Worm (Caenorhabditis elegans): ENCODE measurements around the gene inx-18.

The inx-18 gene

ce11 chrIV:630598-630997 is 24.4 kb downstream of the inx-18 start:
- TF ChIP-seq tbx-2 (tag; optimal IDR thresholded peaks at IDR 0.05) (no peak), sox-4 (tag; optimal IDR thresholded peaks at IDR 0.05) (no peak), sox-2 (GFP tag; IDR thresholded peaks at IDR 0.05) (no peak), eyg-1 (tag; optimal IDR thresholded peaks at IDR 0.05) (no peak), pag-3 (tag; optimal IDR thresholded peaks at IDR 0.05; ENCODE audit: borderline replicate concordance) (no peak), dve-1 (tag; optimal IDR thresholded peaks at IDR 0.05) (no peak), C38D4.7 (GFP tag; optimal IDR thresholded peaks at IDR 0.05) (no peak), ttx-3 (tag; optimal IDR thresholded peaks at IDR 0.05) (no peak), unc-42 (tag; optimal IDR thresholded peaks at IDR 0.05) (no peak), pha-2 (tag; optimal IDR thresholded peaks at IDR 0.05) (no peak), pha-4 (tag; optimal IDR thresholded peaks at IDR 0.05) (no peak), sdc-2 (tag; optimal IDR thresholded peaks at IDR 0.05) (no peak), unc-3 (GFP tag; conservative IDR thresholded peaks at IDR 0.05) (no peak), unc-3 (tag; optimal IDR thresholded peaks at IDR 0.05) (no peak), ceh-19 (GFP tag; optimal IDR thresholded peaks at IDR 0.05) (no peak), ceh-24 (tag; optimal IDR thresholded peaks at IDR 0.05) (no peak), mec-3 (tag; optimal IDR thresholded peaks at IDR 0.05; ENCODE audit: borderline replicate concordance) (no peak), elt-4 (tag; optimal IDR thresholded peaks at IDR 0.05) (no peak)

ce11 chrIV:631869-632268 is 25.7 kb downstream of the inx-18 start:
- TF ChIP-seq syd-9 (tag; optimal IDR thresholded peaks at IDR 0.05): no peak
- TF ChIP-seq K09A11.1 (tag; optimal IDR thresholded peaks at IDR 0.05; ENCODE audit: insufficient read depth): no peak
- no peak for TF ChIP-seq ceh-19 (GFP tag; optimal IDR thresholded peaks at IDR 0.05)
- TF ChIP-seq ama-1 (optimal IDR thresholded peaks at IDR 0.05): no peak
- TF ChIP-seq pax-1 (tag; optimal IDR thresholded peaks at IDR 0.05): no peak
- TF ChIP-seq ceh-31 (tag; optimal IDR thresholded peaks at IDR 0.05): no peak
- no peak for TF ChIP-seq C08G9.2 (tag; optimal IDR thresholded peaks at IDR 0.05)
- no peak for TF ChIP-seq hlh-8 (tag; optimal IDR thresholded peaks at IDR 0.05)
- TF ChIP-seq hlh-13 (GFP tag; optimal IDR thresholded peaks at IDR 0.05): no peak
- TF ChIP-seq ceh-34 (tag; optimal IDR thresholded peaks at IDR 0.05): no peak

ce11 chrIV:633565-633964 is 27.4 kb downstream of the inx-18 start:
- TF ChIP-seq C08G9.2 (tag; optimal IDR thresholded peaks at IDR 0.05): no peak
- no peak for TF ChIP-seq gmeb-2 (tag; optimal IDR thresholded peaks at IDR 0.05)
- no peak for TF ChIP-seq ceh-9 (tag; optimal IDR thresholded peaks at IDR 0.05)
- no peak for TF ChIP-seq madf-2 (tag; optimal IDR thresholded peaks at IDR 0.05)
- TF ChIP-seq unc-3 (GFP tag; conservative IDR thresholded peaks at IDR 0.05): no peak
- no peak for TF ChIP-seq unc-3 (tag; optimal IDR thresholded peaks at IDR 0.05)
- TF ChIP-seq ama-1 (optimal IDR thresholded peaks at IDR 0.05): no peak
- no peak for TF ChIP-seq zip-5 (tag; optimal IDR thresholded peaks at IDR 0.05)
- TF ChIP-seq ceh-19 (GFP tag; optimal IDR thresholded peaks at IDR 0.05): no peak
- no peak for TF ChIP-seq ceh-45 (GFP tag; IDR thresholded peaks at IDR 0.05)

ce11 chrIV:639167-639566 is 33.0 kb downstream of the inx-18 start:
- no peak for TF ChIP-seq ttx-3 (tag; optimal IDR thresholded peaks at IDR 0.05)
- TF ChIP-seq dmd-4 (tag; optimal IDR thresholded peaks at IDR 0.05; ENCODE audit: borderline replicate concordance): no peak
- no peak for TF ChIP-seq npax-4 (tag; optimal IDR thresholded peaks at IDR 0.05)
- TF ChIP-seq ceh-31 (tag; optimal IDR thresholded peaks at IDR 0.05): no peak
- no peak for TF ChIP-seq K09A11.1 (tag; optimal IDR thresholded peaks at IDR 0.05; ENCODE audit: insufficient read depth)
- TF ChIP-seq pha-4 (tag; optimal IDR thresholded peaks at IDR 0.05): no peak
- TF ChIP-seq C38D4.7 (GFP tag; optimal IDR thresholded peaks at IDR 0.05): no peak
- no peak for TF ChIP-seq syd-9 (tag; optimal IDR thresholded peaks at IDR 0.05)
- TF ChIP-seq odd-2 (tag; optimal IDR thresholded peaks at IDR 0.05): no peak
- TF ChIP-seq ceh-34 (tag; optimal IDR thresholded peaks at IDR 0.05): no peak
- TF ChIP-seq che-1 (tag; optimal IDR thresholded peaks at IDR 0.05): no peak
- TF ChIP-seq ceh-2 (tag; optimal IDR thresholded peaks at IDR 0.05): no peak
- TF ChIP-seq pax-1 (tag; optimal IDR thresholded peaks at IDR 0.05): no peak
- TF ChIP-seq ets-4 (tag; optimal IDR thresholded peaks at IDR 0.05): no peak
- no peak for TF ChIP-seq madf-2 (tag; optimal IDR thresholded peaks at IDR 0.05)
- no peak for TF ChIP-seq hlh-8 (tag; optimal IDR thresholded peaks at IDR 0.05)
- no peak for TF ChIP-seq lin-11 (tag; optimal IDR thresholded peaks at IDR 0.05)
- TF ChIP-seq hlh-13 (GFP tag; optimal IDR thresholded peaks at IDR 0.05): no peak
